Fruit fly (Drosophila melanogaster): ENCODE data around the gene Bre1.

DNA sequence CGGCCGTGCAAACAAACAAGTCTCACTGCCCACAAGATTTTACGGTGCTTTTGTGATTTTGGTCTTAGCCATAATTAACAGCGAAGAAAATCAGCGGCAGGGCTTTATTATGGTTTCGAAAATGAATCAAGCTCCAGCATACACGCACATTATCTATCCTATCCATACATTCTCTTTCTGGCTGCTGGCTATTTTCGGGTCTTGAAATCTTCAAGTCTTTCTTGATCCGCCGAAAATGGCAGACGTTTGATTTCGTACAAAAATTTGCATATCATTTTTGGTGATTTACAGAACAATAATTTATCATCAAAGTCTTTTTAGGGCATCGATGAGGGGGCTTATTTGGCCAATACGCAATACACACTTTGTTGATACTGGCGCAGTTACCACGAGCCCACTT, 5.2 kb downstream of the Bre1 start:
- TF ChIP-seq Six4 (GFP tag; optimal IDR thresholded peaks at IDR 0.05) (no peak), vfl (GFP tag; optimal IDR thresholded peaks at IDR 0.05) (no peak), CG32532 (GFP tag; IDR thresholded peaks at IDR 0.05) (no peak), CG2889 (GFP tag; IDR thresholded peaks at IDR 0.05) (no peak), Usf (GFP tag; optimal IDR thresholded peaks at IDR 0.05) (no peak), br (optimal IDR thresholded peaks at IDR 0.05) (no peak), nmo (GFP tag; optimal IDR thresholded peaks at IDR 0.05) (no peak), CG7271 (tag; optimal IDR thresholded peaks at IDR 0.05) (no peak), zfh1 (GFP tag; IDR thresholded peaks at IDR 0.05) (no peak), CG42726 (GFP tag; IDR thresholded peaks at IDR 0.05; ENCODE audit: partially characterized antibody) (no peak), ewg (GFP tag; optimal IDR thresholded peaks at IDR 0.05) (no peak), bsh (GFP tag; optimal IDR thresholded peaks at IDR 0.05) (no peak)

Data from whole organism, embryonic.